Worm (Caenorhabditis elegans): ENCODE data around the gene grl-1.

- no peak for TF ChIP-seq pha-4 (tag; optimal IDR thresholded peaks at IDR 0.05)
- no peak for TF ChIP-seq unc-62 (GFP tag; optimal IDR thresholded peaks at IDR 0.05)
- no peak for TF ChIP-seq snpc-4 (tag; optimal IDR thresholded peaks at IDR 0.05)
- no peak for TF ChIP-seq nhr-12 (tag; optimal IDR thresholded peaks at IDR 0.05)
- no peak for TF ChIP-seq tbx-8 (GFP tag; optimal IDR thresholded peaks at IDR 0.05)
- no peak for TF ChIP-seq hlh-1 (tag; optimal IDR thresholded peaks at IDR 0.05)
- TF ChIP-seq lin-13 (tag; optimal IDR thresholded peaks at IDR 0.05): no peak
- TF ChIP-seq drap-1 (GFP tag; optimal IDR thresholded peaks at IDR 0.05): no peak
- no peak for TF ChIP-seq unc-39 (tag; optimal IDR thresholded peaks at IDR 0.05)
- TF ChIP-seq nhr-2 (tag; optimal IDR thresholded peaks at IDR 0.05): no peak
- TF ChIP-seq ces-1 (GFP tag; optimal IDR thresholded peaks at IDR 0.05): no peak
- TF ChIP-seq unc-120 (tag; optimal IDR thresholded peaks at IDR 0.05; ENCODE audit: poor library complexity, severe bottlenecking): no peak
- TF ChIP-seq M03D4.4 (tag; optimal IDR thresholded peaks at IDR 0.05): no peak
- no peak for TF ChIP-seq nhr-28 (tag; optimal IDR thresholded peaks at IDR 0.05)
Measured at ce11 chrV:5559882-5560281, 26.2 kb upstream of the grl-1 start.
